Worm (Caenorhabditis elegans) whole organism, L4/young adult: Measurements from ENCODE around the gene mrpl-39.

Experiments
- dao-5 ChIP-seq: sonication (generic microtip); optimal IDR thresholded peaks from 2 replicates; lab custom pipeline; 2016; ENCODE audit warnings: missing genotype, missing genetic modification characterization, moderate library complexity, missing compliant biosample characterization
- him-1 ChIP-seq: sonication (generic microtip); optimal IDR thresholded peaks from 2 replicates; lab custom pipeline; 2016; ENCODE audit warnings: missing genotype, missing genetic modification reagents, missing genetic modification characterization, missing compliant biosample characterization

- no peak for TF ChIP-seq dao-5 (tag; lab: Kevin White, UChicago)
- TF ChIP-seq him-1, result no peak
These were observed 36.5 kb downstream of the mrpl-39 start for ce11 chrV:1857840-1858239.
